Worm (Caenorhabditis elegans) whole organism, late embryonic: ENCODE data around the gene anmt-3.
A peak's percentile ranks its signal among the peaks of the same experiment; 100 is the strongest.

Experiments used
- C08G9.2 ChIP-seq: sonication (generic microtip); optimal IDR thresholded peaks from 2 replicates; lab custom pipeline; 2016; ENCODE audit warnings: mild to moderate bottlenecking, missing genetic modification characterization, moderate library complexity, missing compliant biosample characterization
- F13H6.1 ChIP-seq: sonication (generic microtip); optimal IDR thresholded peaks from 2 replicates; lab custom pipeline; 2016; ENCODE audit warnings: missing genetic modification characterization, missing compliant biosample characterization
- K09A11.1 ChIP-seq: sonication (generic microtip); optimal IDR thresholded peaks from 2 replicates; lab custom pipeline; 2017; ENCODE audit warnings: antibody characterized with exemption, mild to moderate bottlenecking, missing genetic modification characterization, missing compliant biosample characterization; ENCODE audit not compliant: insufficient read depth
- Y22D7AL.16 ChIP-seq: sonication (generic microtip); optimal IDR thresholded peaks from 2 replicates; lab custom pipeline; 2016; ENCODE audit warnings: missing genetic modification characterization, missing compliant biosample characterization
- ahr-1 ChIP-seq: sonication (generic microtip); optimal IDR thresholded peaks from 2 replicates; lab custom pipeline; 2016; ENCODE audit warnings: missing genetic modification characterization, missing compliant biosample characterization
- ama-1 ChIP-seq: fragments of 150-350 bp; optimal IDR thresholded peaks from 2 replicates; lab custom pipeline; 2014
- ceh-14 ChIP-seq: sonication (generic microtip); optimal IDR thresholded peaks from 2 replicates; lab custom pipeline; 2016; ENCODE audit warnings: missing genotype, missing genetic modification characterization, missing compliant biosample characterization
- ceh-18 ChIP-seq: sonication (generic microtip); optimal IDR thresholded peaks from 2 replicates; lab custom pipeline; 2016; ENCODE audit warnings: missing genetic modification characterization, missing compliant biosample characterization
- ceh-22 ChIP-seq: sonication (generic microtip); optimal IDR thresholded peaks from 2 replicates; lab custom pipeline; 2017; ENCODE audit warnings: missing biosample characterization, missing genetic modification characterization
- ceh-24 ChIP-seq: sonication (generic microtip); optimal IDR thresholded peaks from 2 replicates; lab custom pipeline; 2016; ENCODE audit warnings: mild to moderate bottlenecking, missing genetic modification characterization, missing compliant biosample characterization
- ceh-31 ChIP-seq: sonication (generic microtip); optimal IDR thresholded peaks from 2 replicates; lab custom pipeline; 2016; ENCODE audit warnings: missing genetic modification characterization, missing compliant biosample characterization
- ceh-34 ChIP-seq: sonication (generic microtip); optimal IDR thresholded peaks from 2 replicates; lab custom pipeline; 2016; ENCODE audit warnings: mild to moderate bottlenecking, missing genetic modification characterization, missing compliant biosample characterization
- ceh-45 ChIP-seq: fragments of 200-800 bp; sonication (Bioruptor generic); IDR thresholded peaks from 2 replicates; pipeline ENCODE4 v1.3.6; 2022; ENCODE audit warnings: missing genetic modification reagents, missing genetic modification characterization, missing compliant biosample characterization
- dve-1 ChIP-seq: sonication (generic microtip); optimal IDR thresholded peaks from 2 replicates; lab custom pipeline; 2017; ENCODE audit warnings: antibody characterized with exemption, mild to moderate bottlenecking, missing genetic modification characterization, missing compliant biosample characterization
- elt-2 ChIP-seq: sonication (generic microtip); optimal IDR thresholded peaks from 2 replicates; lab custom pipeline; 2016; ENCODE audit warnings: missing genetic modification reagents, missing genetic modification characterization, missing compliant biosample characterization
- ets-4 ChIP-seq: sonication (generic microtip); optimal IDR thresholded peaks from 2 replicates; lab custom pipeline; 2016; ENCODE audit warnings: missing genetic modification characterization, missing compliant biosample characterization
- fkh-10 ChIP-seq: fragments of 150-350 bp; optimal IDR thresholded peaks from 2 replicates; lab custom pipeline; 2014; ENCODE audit warnings: missing biosample characterization, missing genetic modification reagents, missing genetic modification characterization
- fkh-6 ChIP-seq: sonication (generic microtip); optimal IDR thresholded peaks from 2 replicates; lab custom pipeline; 2016; ENCODE audit warnings: missing genetic modification characterization, missing compliant biosample characterization
- gmeb-2 ChIP-seq: sonication (generic microtip); optimal IDR thresholded peaks from 2 replicates; lab custom pipeline; 2016; ENCODE audit warnings: missing genetic modification characterization, inconsistent platforms, missing compliant biosample characterization
- hlh-30 ChIP-seq: sonication (generic microtip); optimal IDR thresholded peaks from 2 replicates; lab custom pipeline; 2017; ENCODE audit warnings: antibody characterized with exemption, missing genetic modification characterization, missing compliant biosample characterization; ENCODE audit not compliant: insufficient read depth
- hlh-8 ChIP-seq: sonication (generic microtip); optimal IDR thresholded peaks from 2 replicates; lab custom pipeline; 2016; ENCODE audit warnings: missing genotype, missing genetic modification characterization, missing compliant biosample characterization
- lim-6 ChIP-seq: sonication (generic microtip); optimal IDR thresholded peaks from 2 replicates; lab custom pipeline; 2016; ENCODE audit warnings: missing genetic modification characterization, missing compliant biosample characterization
- nfya-1 ChIP-seq: sonication (generic microtip); optimal IDR thresholded peaks from 2 replicates; lab custom pipeline; 2017; ENCODE audit warnings: missing genetic modification characterization, mild to moderate bottlenecking, missing compliant biosample characterization, antibody characterized with exemption, moderate library complexity
- nhr-11 ChIP-seq: fragments of 150-350 bp; optimal IDR thresholded peaks from 2 replicates; lab custom pipeline; 2014; ENCODE audit warnings: missing biosample characterization, missing genetic modification characterization
- nhr-232 ChIP-seq: sonication (generic microtip); optimal IDR thresholded peaks from 2 replicates; lab custom pipeline; 2016; ENCODE audit warnings: missing genetic modification characterization, missing compliant biosample characterization
- pag-3 ChIP-seq: sonication (generic microtip); optimal IDR thresholded peaks from 2 replicates; lab custom pipeline; 2016; ENCODE audit warnings: missing compliant biosample characterization, missing genetic modification characterization, borderline replicate concordance
- pat-9 ChIP-seq: fragments of 200-800 bp; sonication (Bioruptor generic); optimal IDR thresholded peaks from 2 replicates; lab custom pipeline; 2018; ENCODE audit warnings: mild to moderate bottlenecking, missing genetic modification characterization, moderate library complexity, missing compliant biosample characterization
- pax-1 ChIP-seq: fragments of 150-350 bp; optimal IDR thresholded peaks from 2 replicates; lab custom pipeline; 2014; ENCODE audit warnings: missing biosample characterization, missing genetic modification characterization
- pqm-1 ChIP-seq: sonication (generic microtip); optimal IDR thresholded peaks from 2 replicates; lab custom pipeline; 2016; ENCODE audit warnings: missing genetic modification characterization, missing compliant biosample characterization
- pros-1 ChIP-seq: fragments of 150-350 bp; optimal IDR thresholded peaks from 2 replicates; lab custom pipeline; 2014; ENCODE audit warnings: missing biosample characterization, missing genetic modification reagents, missing genetic modification characterization
- ref-2 ChIP-seq: sonication (generic microtip); optimal IDR thresholded peaks from 2 replicates; lab custom pipeline; 2016; ENCODE audit warnings: missing genetic modification characterization, missing compliant biosample characterization
- sox-2 ChIP-seq: fragments of 200-800 bp; sonication (Bioruptor generic); IDR thresholded peaks from 2 replicates; pipeline ENCODE4 v1.3.6; 2022; ENCODE audit warnings: missing genetic modification reagents, missing genetic modification characterization, missing compliant biosample characterization
- sox-4 ChIP-seq: sonication (generic microtip); optimal IDR thresholded peaks from 2 replicates; lab custom pipeline; 2017; ENCODE audit warnings: mild to moderate bottlenecking, missing genetic modification characterization, inconsistent platforms, missing compliant biosample characterization
- tbx-2 ChIP-seq: sonication (generic microtip); optimal IDR thresholded peaks from 2 replicates; lab custom pipeline; 2016; ENCODE audit warnings: missing genetic modification characterization, missing compliant biosample characterization
- ztf-16 ChIP-seq: sonication (generic microtip); optimal IDR thresholded peaks from 2 replicates; lab custom pipeline; 2017; ENCODE audit warnings: missing genetic modification characterization, missing compliant biosample characterization

anmt-3 gene

DNA sequence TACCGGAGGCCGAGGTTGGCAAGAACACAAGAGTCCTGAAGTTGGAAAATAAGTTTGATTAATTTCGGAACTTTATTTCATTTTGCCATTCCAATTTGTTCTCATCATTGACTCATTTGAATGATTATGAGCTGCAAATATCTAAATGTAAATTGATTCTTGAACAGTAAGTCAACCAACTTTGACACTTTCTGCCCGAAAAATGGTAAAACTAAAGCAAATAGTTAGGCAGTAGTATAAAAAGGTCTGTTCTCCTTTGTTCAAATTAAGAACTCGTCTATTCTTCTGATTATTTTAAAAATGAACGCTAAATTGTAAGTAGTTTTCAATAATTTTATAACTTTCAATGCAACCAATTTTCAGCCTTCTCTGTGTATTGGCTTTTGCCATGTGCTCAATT lies 15.1 kb downstream of the anmt-3 start, which contains the start of gene fipr-12:
Gene fipr-12, plus strand, starts transcription at position 301 of the 400 bp plus-strand sequence.
- TF ChIP-seq ceh-45 (GFP tag; lab: Robert Waterston, UW), result no peak
- no peak for TF ChIP-seq F13H6.1 (tag; lab: Kevin White, UChicago)
- no peak for TF ChIP-seq ref-2 (tag; lab: Kevin White, UChicago)
- TF ChIP-seq pat-9, result no peak
- TF ChIP-seq ceh-31 (tag; lab: Kevin White, UChicago), result no peak
- no peak for TF ChIP-seq ama-1 (lab: Kevin White, UChicago)
- TF ChIP-seq hlh-8 (tag; lab: Kevin White, UChicago), result no peak
- TF ChIP-seq, all 69 proteins: peak for 0

DNA sequence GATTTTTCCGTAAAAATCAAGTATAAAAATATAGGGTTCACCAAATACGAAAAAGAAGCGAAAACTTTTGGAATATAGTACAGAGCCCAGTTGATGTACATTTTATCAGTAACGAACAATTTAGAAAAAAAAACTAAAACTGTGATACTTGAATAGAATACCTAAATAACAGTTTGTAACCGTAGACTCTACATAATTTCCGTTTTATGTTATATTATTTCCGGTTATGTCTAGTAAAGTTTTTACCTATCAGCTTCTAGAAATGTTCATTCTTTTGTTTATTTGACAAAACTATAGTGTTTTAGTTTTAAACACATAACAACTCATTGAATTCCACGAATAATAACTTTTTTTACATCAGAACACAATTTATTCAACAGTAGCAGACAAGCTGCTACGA lies 20.7 kb downstream of the anmt-3 start, which contains the start of gene srj-33:
Gene srj-33, minus strand, starts transcription at position 101 of the 400 bp plus-strand sequence.
- TF ChIP-seq pros-1 (tag; lab: Kevin White, UChicago) (no peak), ceh-24 (tag; lab: Kevin White, UChicago) (no peak), gmeb-2 (no peak), pqm-1 (tag; lab: Kevin White, UChicago) (no peak), nhr-232 (tag; lab: Kevin White, UChicago) (no peak), F13H6.1 (tag; lab: Kevin White, UChicago) (no peak), C08G9.2 (tag; lab: Kevin White, UChicago) (no peak), ceh-22 (tag; lab: Kevin White, UChicago) (no peak), nhr-11 (no peak), pag-3 (tag; lab: Kevin White, UChicago) (no peak), ceh-14 (tag; lab: Kevin White, UChicago) (no peak), ceh-18 (tag; lab: Kevin White, UChicago) (no peak), sox-4 (tag; lab: Kevin White, UChicago) (no peak), ztf-16 (tag; lab: Kevin White, UChicago) (no peak), dve-1 (tag; lab: Kevin White, UChicago) (no peak), lim-6 (no peak), fkh-10 (GFP tag; lab: Kevin White, UChicago) (no peak), ahr-1 (no peak)

DNA sequence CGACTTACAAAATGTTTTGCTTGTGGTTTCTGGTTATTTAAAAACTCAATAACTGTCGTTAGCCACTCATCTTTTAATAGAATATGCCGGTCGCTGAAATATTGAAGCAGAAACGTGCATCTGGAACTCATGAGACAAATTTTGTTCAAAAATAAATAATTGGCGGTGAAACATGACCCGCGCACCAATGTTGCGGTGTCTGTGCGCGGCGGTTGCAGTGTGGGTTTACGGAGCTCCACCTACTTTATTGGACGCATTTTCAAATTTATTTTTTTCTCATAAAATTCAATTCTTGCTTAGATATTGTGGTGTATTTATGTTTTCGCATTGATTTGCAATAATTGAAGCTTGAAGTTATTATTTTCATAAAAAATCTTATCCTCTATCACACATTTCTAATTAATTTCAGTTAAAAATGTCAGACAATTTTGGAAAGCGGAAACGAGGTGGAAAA lies 27.5 kb downstream of the anmt-3 start, which contains the start of the genes rmh-2 and suds-3:
Gene rmh-2, minus strand, starts transcription at position 164 of the 454 bp plus-strand sequence.
Gene suds-3, plus strand, starts transcription at position 404 of the 454 bp plus-strand sequence.
- TF ChIP-seq K09A11.1 (tag; lab: Kevin White, UChicago) (peak; percentile 49), fkh-6 (no peak), ceh-34 (tag; lab: Kevin White, UChicago) (peak; percentile 65), ceh-31 (tag; lab: Kevin White, UChicago) (peak; percentile 4), Y22D7AL.16 (tag; lab: Kevin White, UChicago) (no peak), tbx-2 (tag; lab: Kevin White, UChicago) (peak; percentile 38), ceh-24 (tag; lab: Kevin White, UChicago) (no peak), nfya-1 (tag; lab: Kevin White, UChicago) (peak; percentile 43), elt-2 (tag; lab: Kevin White, UChicago) (peak; percentile 20)

DNA sequence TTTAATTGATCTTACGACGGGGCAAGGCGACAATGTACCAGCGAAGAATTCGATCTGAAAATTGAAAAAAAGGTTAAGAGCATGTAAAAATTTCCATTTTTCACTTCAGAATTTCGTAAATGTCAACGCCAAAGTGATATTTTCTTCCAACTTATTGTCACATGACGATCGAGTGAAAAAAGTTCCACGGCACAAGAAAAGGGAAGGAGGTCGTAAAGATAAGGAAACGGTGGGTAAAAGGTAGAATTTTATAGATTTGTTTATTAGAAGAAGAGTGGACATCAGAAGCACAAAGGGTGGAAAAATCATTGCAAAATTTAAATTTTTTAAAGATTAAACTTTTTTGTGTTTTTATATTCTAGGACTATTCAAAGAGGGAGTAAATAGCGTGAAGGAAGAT lies 30.2 kb downstream of the anmt-3 start:
- TF ChIP-seq hlh-30 (tag; lab: Kevin White, UChicago), result peak; percentile 19
- no peak for TF ChIP-seq ceh-34 (tag; lab: Kevin White, UChicago)

DNA sequence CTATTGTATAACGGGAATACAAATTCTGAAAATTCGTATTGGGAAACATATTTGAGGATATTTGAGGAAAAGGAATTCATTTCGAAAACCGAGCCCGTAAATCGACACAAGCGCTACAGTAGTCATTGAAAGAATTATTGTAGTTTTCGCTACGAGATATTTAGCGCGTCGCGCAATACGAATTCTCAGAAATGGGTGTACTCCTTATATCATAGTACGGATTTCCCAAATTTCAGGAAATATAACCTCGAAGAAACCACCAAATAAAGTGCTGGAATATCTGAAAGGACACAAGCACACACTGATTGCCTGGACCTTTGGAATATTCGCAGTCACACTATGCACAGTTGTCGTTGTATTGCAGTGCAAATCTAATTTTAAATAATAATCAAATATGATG lies 30.8 kb downstream of the anmt-3 start:
- TF ChIP-seq sox-2 (no peak), ets-4 (tag; lab: Kevin White, UChicago) (no peak), pax-1 (tag; lab: Kevin White, UChicago) (no peak)
